Fruit fly (Drosophila melanogaster) whole organism, pupa: ENCODE results near the gene CG4116.

Experiments
- CG10348 ChIP-seq: fragments of 200-800 bp; sonication (Bioruptor generic); IDR thresholded peaks from 2 replicates; pipeline ENCODE4 v1.3.6; 2022; ENCODE audit warnings: missing biosample characterization, missing genetic modification characterization
- CG13204 ChIP-seq: fragments of 200-800 bp; sonication (Bioruptor generic); optimal IDR thresholded peaks from 2 replicates; lab custom pipeline; 2018; ENCODE audit warnings: missing biosample characterization, mild to moderate bottlenecking, missing genetic modification characterization, moderate library complexity
- CG14655 ChIP-seq: fragments of 200-800 bp; sonication (Bioruptor generic); optimal IDR thresholded peaks from 3 replicates; lab custom pipeline; 2017; ENCODE audit warnings: mild to moderate bottlenecking, missing biosample characterization, missing genetic modification reagents, missing genetic modification characterization
- CG15710 ChIP-seq: fragments of 200-800 bp; sonication (Bioruptor generic); optimal IDR thresholded peaks from 2 replicates; lab custom pipeline; 2018; ENCODE audit warnings: missing biosample characterization, mild to moderate bottlenecking, missing genetic modification characterization, moderate library complexity
- CG34367 ChIP-seq: fragments of 200-800 bp; sonication (Bioruptor generic); optimal IDR thresholded peaks from 2 replicates; lab custom pipeline; 2018; ENCODE audit warnings: missing biosample characterization, mild to moderate bottlenecking, missing genetic modification characterization
- CG4496 ChIP-seq: fragments of 200-800 bp; sonication (Bioruptor generic); IDR thresholded peaks from 3 replicates; pipeline ENCODE4 v1.3.6; 2022; ENCODE audit warnings: missing biosample characterization, missing genetic modification characterization
- CG8301 ChIP-seq: fragments of 200-800 bp; sonication (Bioruptor generic); optimal IDR thresholded peaks from 2 replicates; lab custom pipeline; 2018; ENCODE audit warnings: missing biosample characterization, mild to moderate bottlenecking, missing genetic modification characterization
- CG9948 ChIP-seq: fragments of 200-800 bp; sonication (Bioruptor generic); optimal IDR thresholded peaks from 2 replicates; lab custom pipeline; 2018; ENCODE audit warnings: missing biosample characterization, mild to moderate bottlenecking, missing genetic modification characterization, moderate library complexity
- EcR ChIP-seq: fragments of 200-800 bp; sonication (Bioruptor generic); optimal IDR thresholded peaks from 3 replicates; lab custom pipeline; 2019; ENCODE audit warnings: missing biosample characterization, missing genetic modification characterization, mild to moderate bottlenecking, moderate library complexity, missing genetic modification reagents
- Ets98B ChIP-seq: fragments of 200-800 bp; sonication (Bioruptor generic); IDR thresholded peaks from 2 replicates; pipeline ENCODE4 v1.3.6; 2022; ENCODE audit warnings: missing biosample characterization, missing genetic modification characterization
- Pif1A ChIP-seq: fragments of 200-800 bp; sonication (Bioruptor generic); optimal IDR thresholded peaks from 3 replicates; lab custom pipeline; 2016; ENCODE audit warnings: missing biosample characterization, missing genetic modification characterization
- Snoo ChIP-seq: fragments of 200-800 bp; sonication (Bioruptor generic); optimal IDR thresholded peaks from 3 replicates; lab custom pipeline; 2017; ENCODE audit warnings: missing biosample characterization, mild to moderate bottlenecking, missing genetic modification characterization, inconsistent platforms
- gl ChIP-seq: fragments of 200-800 bp; sonication (Bioruptor generic); optimal IDR thresholded peaks from 2 replicates; lab custom pipeline; 2018; ENCODE audit warnings: missing biosample characterization, mild to moderate bottlenecking, missing genetic modification characterization
- rn ChIP-seq: fragments of 200-800 bp; sonication (Bioruptor generic); IDR thresholded peaks from 2 replicates; pipeline ENCODE4 v1.3.6; 2022; ENCODE audit warnings: missing biosample characterization, missing genetic modification characterization

dm6 chrX:3027657-3028056 lies 39.7 kb downstream of the CG4116 start:
- TF ChIP-seq rn (GFP tag; lab: Robert Waterston, UW) (no peak), Snoo (no peak), EcR (no peak), CG34367 (tag; lab: Kevin White, UChicago) (no peak), CG10348 (GFP tag; lab: Robert Waterston, UW) (no peak), CG14655 (GFP tag; lab: Kevin White, UChicago) (no peak), CG4496 (GFP tag; lab: Robert Waterston, UW) (no peak), Ets98B (no peak), CG13204 (GFP tag; lab: Kevin White, UChicago) (no peak), Pif1A (GFP tag; lab: Kevin White, UChicago) (no peak), CG8301 (no peak), CG15710 (tag; lab: Kevin White, UChicago) (no peak), CG9948 (no peak), gl (tag; lab: Kevin White, UChicago) (no peak)
